Worm (Caenorhabditis elegans) whole organism, midembryonic: ENCODE results near the gene T03F6.9.

Source experiments
- flt-1 ChIP-seq: fragments of 200-800 bp; sonication (Bioruptor generic); IDR thresholded peaks from 2 replicates; pipeline ENCODE4 v1.3.6; 2022; ENCODE audit warnings: missing genetic modification characterization, missing compliant biosample characterization
- klf-2 ChIP-seq: fragments of 200-800 bp; sonication (Bioruptor generic); conservative IDR thresholded peaks from 2 replicates; pipeline ENCODE4 v1.3.6; 2022; ENCODE audit warnings: missing genetic modification reagents, missing genetic modification characterization, missing compliant biosample characterization
- med-1 ChIP-seq: sonication (generic microtip); optimal IDR thresholded peaks from 2 replicates; lab custom pipeline; 2017; ENCODE audit warnings: missing genetic modification characterization, mild to moderate bottlenecking, missing compliant biosample characterization, antibody characterized with exemption, missing genetic modification reagents; ENCODE audit not compliant: insufficient read depth
- tab-1 ChIP-seq: fragments of 200-800 bp; sonication (Bioruptor generic); IDR thresholded peaks from 2 replicates; pipeline ENCODE4 v1.3.6; 2022; ENCODE audit warnings: missing genetic modification characterization, missing compliant biosample characterization

- TF ChIP-seq tab-1 (GFP tag; lab: Robert Waterston, UW) = no peak
- no peak for TF ChIP-seq flt-1 (GFP tag; lab: Robert Waterston, UW)
- no peak for TF ChIP-seq med-1 (GFP tag; lab: Kevin White, UChicago)
- TF ChIP-seq klf-2 (GFP tag; lab: Robert Waterston, UW) = no peak
These were observed 27.8 kb downstream of the T03F6.9 start, which contains the start of gene ife-1 for ce11 chrIII:13343117-13343516.
